Worm (Caenorhabditis elegans) whole organism, L1 larva: Measurements from ENCODE around the gene M03B6.5.
A peak's percentile ranks its signal among the peaks of the same experiment; 100 is the strongest.

ENCODE experiments used
- C04F5.9 ChIP-seq: sonication (generic microtip); optimal IDR thresholded peaks from 2 replicates; lab custom pipeline; 2016; ENCODE audit warnings: missing genetic modification characterization, missing compliant biosample characterization
- C34B4.2 ChIP-seq: sonication (generic microtip); optimal IDR thresholded peaks from 2 replicates; lab custom pipeline; 2017; ENCODE audit warnings: mild to moderate bottlenecking, missing genetic modification characterization, missing compliant biosample characterization
- F16B12.6 ChIP-seq: fragments of 150-350 bp; optimal IDR thresholded peaks from 2 replicates; lab custom pipeline; 2014; ENCODE audit warnings: missing biosample characterization, missing genetic modification characterization
- Y116A8C.19 ChIP-seq: sonication (generic microtip); optimal IDR thresholded peaks from 2 replicates; lab custom pipeline; 2016; ENCODE audit warnings: missing compliant biosample characterization, missing genetic modification characterization, borderline replicate concordance
- ceh-63 ChIP-seq: fragments of 200-800 bp; sonication (Bioruptor generic); optimal IDR thresholded peaks from 2 replicates; lab custom pipeline; 2018; ENCODE audit warnings: mild to moderate bottlenecking, missing genetic modification characterization, missing compliant biosample characterization
- ceh-82 ChIP-seq, 3 experiments: fragments of 150-350 bp in 1 of 3; sonication (generic microtip) in 2 of 3; optimal IDR thresholded peaks; 2 replicates each; lab custom pipeline; 2014 to 2017; ENCODE audit warnings: missing biosample characterization in 3 of 3, missing genetic modification characterization in 3 of 3
- ces-1 ChIP-seq: fragments of 150-350 bp; optimal IDR thresholded peaks from 2 replicates; lab custom pipeline; 2014; ENCODE audit warnings: missing biosample characterization, missing genetic modification reagents, missing genetic modification characterization
- dpl-1 ChIP-seq, 3 experiments: fragments of 150-350 bp in 2 of 3; sonication (generic microtip) in 1 of 3; optimal IDR thresholded peaks; 2 replicates each; lab custom pipeline; 2014 to 2017; ENCODE audit warnings: missing biosample characterization in 3 of 3, missing genetic modification characterization in 3 of 3, missing genetic modification reagents in 3 of 3
- dsc-1 ChIP-seq: sonication (generic microtip); optimal IDR thresholded peaks from 2 replicates; lab custom pipeline; 2016; ENCODE audit warnings: mild to moderate bottlenecking, missing genetic modification characterization, missing compliant biosample characterization
- efl-1 ChIP-seq, 4 experiments: fragments of 150-350 bp; optimal IDR thresholded peaks in 3 of 4; peaks in 1 of 4; 1 replicate in 1 of 4; 2 replicates in 3 of 4; lab custom pipeline; 2014; ENCODE audit warnings: missing biosample characterization in 2 of 4, missing genetic modification characterization in 2 of 4, missing genetic modification reagents in 2 of 4
- egl-13 ChIP-seq: sonication (generic microtip); optimal IDR thresholded peaks from 2 replicates; lab custom pipeline; 2016; ENCODE audit warnings: missing genotype, missing genetic modification reagents, missing genetic modification characterization, missing compliant biosample characterization
- elt-2 ChIP-seq: sonication (generic microtip); optimal IDR thresholded peaks from 2 replicates; lab custom pipeline; 2016; ENCODE audit warnings: missing genetic modification characterization, mild to moderate bottlenecking, inconsistent platforms, missing compliant biosample characterization, missing genetic modification reagents
- elt-3 ChIP-seq, 6 experiments: fragments of 150-350 bp in 1 of 6; sonication (generic microtip); optimal IDR thresholded peaks; 2 replicates each; lab custom pipeline; 2017 to 2018; ENCODE audit warnings: missing biosample characterization in 6 of 6, missing genetic modification characterization in 6 of 6, inconsistent platforms in 1 of 6
- ets-5 ChIP-seq: fragments of 200-800 bp; sonication (Bioruptor generic); IDR thresholded peaks from 2 replicates; pipeline ENCODE4 v1.3.6; 2022; ENCODE audit warnings: missing genetic modification characterization, missing compliant biosample characterization
- fkh-10 ChIP-seq: sonication (generic microtip); optimal IDR thresholded peaks from 2 replicates; lab custom pipeline; 2017; ENCODE audit warnings: missing biosample characterization, missing genetic modification reagents, missing genetic modification characterization
- grh-1 ChIP-seq: fragments of 200-800 bp; sonication (Bioruptor generic); IDR thresholded peaks from 2 replicates; pipeline ENCODE4 v1.3.6; 2022; ENCODE audit warnings: missing genetic modification reagents, missing genetic modification characterization, missing compliant biosample characterization
- hlh-17 ChIP-seq: fragments of 200-800 bp; sonication (Bioruptor generic); optimal IDR thresholded peaks from 2 replicates; lab custom pipeline; 2018; ENCODE audit warnings: missing genetic modification characterization, mild to moderate bottlenecking, missing compliant biosample characterization, moderate library complexity, borderline replicate concordance
- hlh-4 ChIP-seq: sonication (generic microtip); optimal IDR thresholded peaks from 2 replicates; lab custom pipeline; 2016; ENCODE audit warnings: mild to moderate bottlenecking, missing genetic modification characterization, missing compliant biosample characterization
- irx-1 ChIP-seq: sonication (generic microtip); optimal IDR thresholded peaks from 2 replicates; lab custom pipeline; 2016; ENCODE audit warnings: missing genetic modification characterization, missing compliant biosample characterization
- isw-1 ChIP-seq: fragments of 200-800 bp; sonication (Bioruptor generic); IDR thresholded peaks from 2 replicates; pipeline ENCODE4 v1.3.6; 2022; ENCODE audit warnings: missing genetic modification characterization, missing compliant biosample characterization
- jun-1 ChIP-seq: fragments of 150-350 bp; optimal IDR thresholded peaks from 2 replicates; lab custom pipeline; 2014; ENCODE audit warnings: missing biosample characterization, missing genetic modification reagents, missing genetic modification characterization
- lin-13 ChIP-seq: fragments of 150-350 bp; optimal IDR thresholded peaks from 2 replicates; lab custom pipeline; 2014; ENCODE audit warnings: missing biosample characterization, missing genetic modification reagents, missing genetic modification characterization
- lin-14 ChIP-seq: fragments of 200-800 bp; sonication (Bioruptor generic); optimal IDR thresholded peaks from 2 replicates; lab custom pipeline; 2018; ENCODE audit warnings: mild to moderate bottlenecking, missing genetic modification characterization, moderate library complexity, missing compliant biosample characterization
- lin-15B ChIP-seq: fragments of 150-350 bp; sonication (generic microtip); optimal IDR thresholded peaks from 3 replicates; lab custom pipeline; 2014; ENCODE audit warnings: missing biosample characterization, missing genetic modification characterization
- lin-39 ChIP-seq: fragments of 150-350 bp; optimal IDR thresholded peaks from 2 replicates; lab custom pipeline; 2014; ENCODE audit warnings: missing biosample characterization, missing genetic modification reagents, missing genetic modification characterization
- mep-1 ChIP-seq: fragments of 150-350 bp; optimal IDR thresholded peaks from 2 replicates; lab custom pipeline; 2014; ENCODE audit warnings: missing biosample characterization, missing genetic modification characterization
- nhr-12 ChIP-seq: sonication (generic microtip); optimal IDR thresholded peaks from 2 replicates; lab custom pipeline; 2017; ENCODE audit warnings: missing biosample characterization, missing genetic modification characterization
- nhr-19 ChIP-seq: fragments of 200-800 bp; sonication (Bioruptor generic); conservative IDR thresholded peaks from 2 replicates; pipeline ENCODE4 v1.3.6; 2022; ENCODE audit warnings: missing genetic modification characterization, missing compliant biosample characterization
- nhr-20 ChIP-seq: sonication (generic microtip); optimal IDR thresholded peaks from 2 replicates; lab custom pipeline; 2016; ENCODE audit warnings: mild to moderate bottlenecking, missing genetic modification characterization, missing compliant biosample characterization
- nhr-47 ChIP-seq: sonication (generic microtip); optimal IDR thresholded peaks from 2 replicates; lab custom pipeline; 2016; ENCODE audit warnings: mild to moderate bottlenecking, missing genetic modification characterization, moderate library complexity, missing compliant biosample characterization
- nhr-77 ChIP-seq: fragments of 150-350 bp; optimal IDR thresholded peaks from 2 replicates; lab custom pipeline; 2014; ENCODE audit warnings: missing biosample characterization, missing genetic modification characterization
- nhr-85 ChIP-seq: sonication (generic microtip); peaks from one replicate; lab custom pipeline; 2016; ENCODE audit warnings: missing genetic modification characterization, inconsistent platforms, missing compliant biosample characterization
- nhr-90 ChIP-seq: sonication (generic microtip); optimal IDR thresholded peaks from 2 replicates; lab custom pipeline; 2016; ENCODE audit warnings: mild to moderate bottlenecking, missing genetic modification characterization, missing compliant biosample characterization; ENCODE audit not compliant: poor library complexity
- pax-3 ChIP-seq: fragments of 200-800 bp; sonication (Bioruptor generic); optimal IDR thresholded peaks from 2 replicates; lab custom pipeline; 2018; ENCODE audit warnings: mild to moderate bottlenecking, missing genetic modification characterization, moderate library complexity, missing compliant biosample characterization
- pqm-1 ChIP-seq: sonication (generic microtip); optimal IDR thresholded peaks from 3 replicates; lab custom pipeline; 2017; ENCODE audit warnings: missing biosample characterization, missing genetic modification characterization
- snpc-4 ChIP-seq: fragments of 150-350 bp; optimal IDR thresholded peaks from 2 replicates; lab custom pipeline; 2014; ENCODE audit warnings: missing biosample characterization, missing genetic modification characterization
- sup-37 ChIP-seq: fragments of 200-800 bp; sonication (Bioruptor generic); optimal IDR thresholded peaks from 2 replicates; lab custom pipeline; 2018; ENCODE audit warnings: mild to moderate bottlenecking, missing genetic modification characterization, missing compliant biosample characterization
- unc-130 ChIP-seq: fragments of 150-350 bp; optimal IDR thresholded peaks from 2 replicates; lab custom pipeline; 2017; ENCODE audit warnings: missing biosample characterization, missing genetic modification characterization, inconsistent platforms
- unc-86 ChIP-seq: sonication (generic microtip); optimal IDR thresholded peaks from 2 replicates; lab custom pipeline; 2016; ENCODE audit warnings: missing genetic modification characterization, missing compliant biosample characterization
- vab-15 ChIP-seq: sonication (generic microtip); optimal IDR thresholded peaks from 2 replicates; lab custom pipeline; 2017; ENCODE audit warnings: missing genotype, mild to moderate bottlenecking, missing genetic modification characterization, missing compliant biosample characterization
- zag-1 ChIP-seq: fragments of 150-350 bp; optimal IDR thresholded peaks from 2 replicates; lab custom pipeline; 2014; ENCODE audit warnings: missing biosample characterization, missing genetic modification characterization

M03B6.5 gene

ce11 chrX:13878082-13878481 lies 34.3 kb downstream of the M03B6.5 start:
- no peak for TF ChIP-seq lin-13 (GFP tag; lab: Kevin White, UChicago)
- TF ChIP-seq irx-1, result no peak
- TF ChIP-seq grh-1, result no peak
- no peak for TF ChIP-seq snpc-4 (tag; lab: Kevin White, UChicago)
- no peak for TF ChIP-seq pqm-1 (tag; lab: Kevin White, UChicago)
- TF ChIP-seq lin-15B (tag; lab: Kevin White, UChicago), result no peak
- TF ChIP-seq lin-39 (tag; lab: Kevin White, UChicago), result no peak
- TF ChIP-seq unc-130, result no peak
- no peak for TF ChIP-seq C04F5.9
- TF ChIP-seq unc-86 (tag; lab: Kevin White, UChicago), result no peak
- TF ChIP-seq nhr-85, result no peak
- no peak for TF ChIP-seq Y116A8C.19
- TF ChIP-seq dpl-1 (GFP tag; optimal IDR thresholded peaks at IDR 0.05; lab: Kevin White, UChicago), result no peak
- TF ChIP-seq dsc-1 (tag; lab: Kevin White, UChicago), result no peak
- no peak for TF ChIP-seq nhr-12 (tag; lab: Kevin White, UChicago)

- TF ChIP-seq C04F5.9 (no peak), hlh-4 (tag; lab: Kevin White, UChicago) (no peak), nhr-20 (tag; lab: Kevin White, UChicago) (no peak), lin-14 (GFP tag; lab: Kevin White, UChicago) (peak; percentile 29), mep-1 (tag; lab: Kevin White, UChicago) (no peak), elt-2 (tag; lab: Kevin White, UChicago) (no peak), hlh-17 (GFP tag; lab: Kevin White, UChicago) (no peak), efl-1 (optimal IDR thresholded peaks at IDR 0.05; lab: Kevin White, UChicago) (no peak), efl-1 (GFP tag; optimal IDR thresholded peaks at IDR 0.05 in 1 of 2; lab: Kevin White, UChicago) (no peak)
- TF ChIP-seq, all 84 proteins: peak for 1
Observed at ce11 chrX:13881760-13882369, 38.1 kb downstream of the M03B6.5 start.

ce11 chrX:13882639-13883038 lies 38.9 kb downstream of the M03B6.5 start, which contains the start of gene hlb-1:
hlb-1 (minus strand) TSS chrX:13882739.
- peak; percentile 30 for TF ChIP-seq nhr-77 (tag; lab: Kevin White, UChicago)
- TF ChIP-seq lin-15B (tag; lab: Kevin White, UChicago), result no peak

ce11 chrX:13884157-13884556 lies 40.4 kb downstream of the M03B6.5 start:
- TF ChIP-seq vab-15 (tag; lab: Kevin White, UChicago), result no peak
- TF ChIP-seq elt-2 (tag; lab: Kevin White, UChicago), result peak; percentile 88

- no peak for TF ChIP-seq fkh-10 (GFP tag; lab: Kevin White, UChicago)
- peak; percentile 76 for TF ChIP-seq elt-2 (tag; lab: Kevin White, UChicago)
- TF ChIP-seq sup-37 (GFP tag; lab: Kevin White, UChicago), result no peak
- no peak for TF ChIP-seq nhr-12 (tag; lab: Kevin White, UChicago)
- TF ChIP-seq F16B12.6 (tag; lab: Kevin White, UChicago), result no peak
- TF ChIP-seq hlh-4 (tag; lab: Kevin White, UChicago), result no peak
- no peak for TF ChIP-seq unc-130
- no peak for TF ChIP-seq nhr-19 (GFP tag; lab: Robert Waterston, UW)
- TF ChIP-seq efl-1 (optimal IDR thresholded peaks at IDR 0.05; lab: Kevin White, UChicago), result no peak
- TF ChIP-seq efl-1 (GFP tag; optimal IDR thresholded peaks at IDR 0.05 in 1 of 2; lab: Kevin White, UChicago), result peak in 1 of 2 experiments; percentile 81
- TF ChIP-seq ets-5, result no peak
- peak; percentile 11 for TF ChIP-seq nhr-90 (tag; lab: Kevin White, UChicago)
- no peak for TF ChIP-seq isw-1 (GFP tag; lab: Robert Waterston, UW)
- TF ChIP-seq dsc-1 (tag; lab: Kevin White, UChicago), result no peak
- peak in 4 of 6 experiments; percentile 30 to 56 (median 37) for TF ChIP-seq elt-3 (tag; optimal IDR thresholded peaks at IDR 0.05; lab: Kevin White, UChicago)
- TF ChIP-seq egl-13 (tag; lab: Kevin White, UChicago), result no peak
- peak; percentile 60 for TF ChIP-seq lin-14 (GFP tag; lab: Kevin White, UChicago)
- no peak for TF ChIP-seq ceh-63
- TF ChIP-seq dpl-1 (GFP tag; optimal IDR thresholded peaks at IDR 0.05; lab: Kevin White, UChicago), result no peak
- TF ChIP-seq C34B4.2 (tag; lab: Kevin White, UChicago), result no peak
- TF ChIP-seq unc-86 (tag; lab: Kevin White, UChicago), result no peak
- no peak for TF ChIP-seq ceh-82 (tag; optimal IDR thresholded peaks at IDR 0.05; lab: Kevin White, UChicago)
- peak; percentile 68 for TF ChIP-seq nhr-85
- no peak for TF ChIP-seq zag-1 (tag; lab: Kevin White, UChicago)
- no peak for TF ChIP-seq vab-15 (tag; lab: Kevin White, UChicago)
- no peak for TF ChIP-seq nhr-47 (tag; lab: Kevin White, UChicago)
- no peak for TF ChIP-seq jun-1 (tag; lab: Kevin White, UChicago)
- TF ChIP-seq nhr-20 (tag; lab: Kevin White, UChicago), result peak; percentile 35
- no peak for TF ChIP-seq pax-3 (tag; lab: Kevin White, UChicago)
- TF ChIP-seq ces-1 (GFP tag; lab: Kevin White, UChicago), result no peak
- TF ChIP-seq lin-15B (tag; lab: Kevin White, UChicago), result no peak
Observed at ce11 chrX:13885131-13885530, 41.4 kb downstream of the M03B6.5 start.
